Worm (Caenorhabditis elegans) whole organism, early embryonic: ENCODE measurements around the gene nlp-46.

Experiments used
- ama-1 ChIP-seq: fragments of 150-350 bp; optimal IDR thresholded peaks from 2 replicates; lab custom pipeline; 2014
- ceh-13 ChIP-seq: fragments of 200-800 bp; sonication (Bioruptor generic); optimal IDR thresholded peaks from 2 replicates; lab custom pipeline; 2018; ENCODE audit warnings: mild to moderate bottlenecking, missing genetic modification characterization, missing compliant biosample characterization
- ceh-36 ChIP-seq: sonication (generic microtip); optimal IDR thresholded peaks from 2 replicates; lab custom pipeline; 2016; ENCODE audit warnings: missing genetic modification characterization, inconsistent platforms, missing compliant biosample characterization
- ets-7 ChIP-seq: sonication (generic microtip); optimal IDR thresholded peaks from 2 replicates; lab custom pipeline; 2016; ENCODE audit warnings: missing genotype, missing genetic modification characterization, missing compliant biosample characterization
- hnd-1 ChIP-seq: sonication (generic microtip); optimal IDR thresholded peaks from 2 replicates; lab custom pipeline; 2016; ENCODE audit warnings: missing genetic modification characterization, missing compliant biosample characterization
- tbx-11 ChIP-seq: fragments of 200-800 bp; sonication (Bioruptor generic); IDR thresholded peaks from 2 replicates; pipeline ENCODE4 v1.3.6; 2022; ENCODE audit warnings: missing genetic modification characterization, missing compliant biosample characterization

- TF ChIP-seq ama-1 (no peak), ceh-36 (no peak), ets-7 (no peak), ceh-13 (GFP tag; lab: Kevin White, UChicago) (no peak), tbx-11 (no peak), hnd-1 (tag; lab: Kevin White, UChicago) (no peak)
Measured at ce11 chrV:12528919-12529318, 22.8 kb upstream of the nlp-46 start.
